Worm (Caenorhabditis elegans) whole organism, L2 larva: ENCODE results near the gene H06H21.8.

Experiments used
- C34F6.9 ChIP-seq: fragments of 150-350 bp; optimal IDR thresholded peaks from 2 replicates; lab custom pipeline; 2014; ENCODE audit warnings: missing biosample characterization, missing genetic modification characterization
- F13H6.1 ChIP-seq: sonication (generic microtip); optimal IDR thresholded peaks from 2 replicates; lab custom pipeline; 2016; ENCODE audit warnings: missing genetic modification characterization, missing compliant biosample characterization
- R02D3.7 ChIP-seq: fragments of 150-350 bp; optimal IDR thresholded peaks from 2 replicates; lab custom pipeline; 2014; ENCODE audit warnings: missing biosample characterization, missing genetic modification characterization
- Y55F3AM.14 ChIP-seq: fragments of 200-800 bp; sonication (Bioruptor generic); optimal IDR thresholded peaks from 2 replicates; lab custom pipeline; 2018; ENCODE audit warnings: mild to moderate bottlenecking, missing genetic modification characterization, missing compliant biosample characterization
- alr-1 ChIP-seq: fragments of 150-350 bp; optimal IDR thresholded peaks from 2 replicates; lab custom pipeline; 2014; ENCODE audit warnings: missing biosample characterization, missing genetic modification characterization
- aly-2 ChIP-seq: fragments of 150-350 bp; optimal IDR thresholded peaks from 2 replicates; lab custom pipeline; 2014; ENCODE audit warnings: missing biosample characterization, missing genetic modification characterization
- ama-1 ChIP-seq: fragments of 150-350 bp; optimal IDR thresholded peaks from 2 replicates; lab custom pipeline; 2018; ENCODE audit warnings: inconsistent platforms
- blmp-1 ChIP-seq: sonication (generic microtip); optimal IDR thresholded peaks from 2 replicates; lab custom pipeline; 2017; ENCODE audit warnings: missing genetic modification characterization, mild to moderate bottlenecking, missing compliant biosample characterization, antibody characterized with exemption, moderate library complexity; ENCODE audit not compliant: insufficient read depth
- ceh-16 ChIP-seq: fragments of 150-350 bp; optimal IDR thresholded peaks from 2 replicates; lab custom pipeline; 2014; ENCODE audit warnings: missing biosample characterization, missing genetic modification characterization
- ceh-82 ChIP-seq: fragments of 150-350 bp; optimal IDR thresholded peaks from 2 replicates; lab custom pipeline; 2014; ENCODE audit warnings: missing biosample characterization, missing genetic modification characterization
- dmd-4 ChIP-seq: sonication (generic microtip); optimal IDR thresholded peaks from 2 replicates; lab custom pipeline; 2017; ENCODE audit warnings: missing biosample characterization, missing genetic modification characterization
- egl-27 ChIP-seq: sonication (generic microtip); optimal IDR thresholded peaks from 3 replicates; lab custom pipeline; 2017; ENCODE audit warnings: missing biosample characterization, missing genetic modification reagents, missing genetic modification characterization
- elt-1 ChIP-seq: fragments of 150-350 bp; optimal IDR thresholded peaks from 2 replicates; lab custom pipeline; 2014; ENCODE audit warnings: missing biosample characterization, missing genetic modification characterization
- elt-3 ChIP-seq: sonication (generic microtip); optimal IDR thresholded peaks from 2 replicates; lab custom pipeline; 2017; ENCODE audit warnings: missing biosample characterization, missing genetic modification characterization
- gmeb-1 ChIP-seq: fragments of 150-350 bp; optimal IDR thresholded peaks from 2 replicates; lab custom pipeline; 2014; ENCODE audit warnings: missing biosample characterization, missing genetic modification characterization
- lin-39 ChIP-seq: fragments of 150-350 bp; optimal IDR thresholded peaks from 2 replicates; lab custom pipeline; 2014; ENCODE audit warnings: missing biosample characterization, missing genetic modification reagents, missing genetic modification characterization
- lsy-2 ChIP-seq, 2 experiments: fragments of 150-350 bp in 1 of 2; sonication (generic microtip) in 1 of 2; optimal IDR thresholded peaks; 2 replicates each; lab custom pipeline; 2014 to 2017; ENCODE audit warnings: missing biosample characterization in 2 of 2, missing genetic modification characterization in 2 of 2
- mbf-1 ChIP-seq: sonication (generic microtip); optimal IDR thresholded peaks from 2 replicates; lab custom pipeline; 2017; ENCODE audit warnings: missing biosample characterization, missing genetic modification characterization
- mdl-1 ChIP-seq, 2 experiments: fragments of 150-350 bp in 1 of 2; sonication (generic microtip) in 1 of 2; optimal IDR thresholded peaks; 2 replicates each; lab custom pipeline; 2017; ENCODE audit warnings: missing biosample characterization in 2 of 2, missing genetic modification characterization in 2 of 2
- nhr-10 ChIP-seq: sonication (generic microtip); optimal IDR thresholded peaks from 2 replicates; lab custom pipeline; 2017; ENCODE audit warnings: missing biosample characterization, missing genetic modification characterization
- nhr-11 ChIP-seq: fragments of 150-350 bp; optimal IDR thresholded peaks from 2 replicates; lab custom pipeline; 2014; ENCODE audit warnings: missing biosample characterization, missing genetic modification characterization
- nhr-12 ChIP-seq: fragments of 150-350 bp; optimal IDR thresholded peaks from 2 replicates; lab custom pipeline; 2014; ENCODE audit warnings: missing biosample characterization, missing genetic modification characterization
- nhr-129 ChIP-seq: fragments of 150-350 bp; optimal IDR thresholded peaks from 2 replicates; lab custom pipeline; 2014; ENCODE audit warnings: missing biosample characterization, missing genetic modification characterization
- nhr-21 ChIP-seq: fragments of 150-350 bp; optimal IDR thresholded peaks from 2 replicates; lab custom pipeline; 2014; ENCODE audit warnings: missing biosample characterization, missing genetic modification characterization
- nhr-23 ChIP-seq: fragments of 150-350 bp; optimal IDR thresholded peaks from 2 replicates; lab custom pipeline; 2014; ENCODE audit warnings: missing biosample characterization, missing genetic modification reagents, missing genetic modification characterization
- nhr-25 ChIP-seq: fragments of 150-350 bp; sonication (generic microtip); optimal IDR thresholded peaks from 3 replicates; lab custom pipeline; 2014; ENCODE audit warnings: missing biosample characterization, missing genetic modification characterization
- nhr-6 ChIP-seq: fragments of 150-350 bp; optimal IDR thresholded peaks from 2 replicates; lab custom pipeline; 2014; ENCODE audit warnings: missing biosample characterization, missing genetic modification characterization
- nhr-77 ChIP-seq: fragments of 150-350 bp; optimal IDR thresholded peaks from 2 replicates; lab custom pipeline; 2014; ENCODE audit warnings: missing biosample characterization, missing genetic modification characterization
- sem-4 ChIP-seq: fragments of 150-350 bp; optimal IDR thresholded peaks from 2 replicates; lab custom pipeline; 2014; ENCODE audit warnings: missing biosample characterization, missing genetic modification reagents, missing genetic modification characterization
- sma-3 ChIP-seq: sonication (generic microtip); optimal IDR thresholded peaks from 2 replicates; lab custom pipeline; 2016; ENCODE audit warnings: missing genetic modification reagents, missing genetic modification characterization, missing compliant biosample characterization
- sma-9 ChIP-seq, 2 experiments: fragments of 150-350 bp in 1 of 2; sonication (generic microtip) in 1 of 2; optimal IDR thresholded peaks; 2 replicates each; lab custom pipeline; 2014 to 2016; ENCODE audit warnings: missing genetic modification characterization in 2 of 2, mild to moderate bottlenecking in 1 of 2, missing biosample characterization in 1 of 2, missing compliant biosample characterization in 1 of 2, missing genetic modification reagents in 1 of 2, moderate library complexity in 1 of 2
- snpc-4 ChIP-seq: fragments of 150-350 bp; optimal IDR thresholded peaks from 2 replicates; lab custom pipeline; 2014; ENCODE audit warnings: missing biosample characterization, missing genetic modification characterization
- unc-39 ChIP-seq: fragments of 150-350 bp; optimal IDR thresholded peaks from 2 replicates; lab custom pipeline; 2014; ENCODE audit warnings: missing biosample characterization, missing genetic modification characterization
- unc-55 ChIP-seq: fragments of 150-350 bp; sonication (generic microtip); optimal IDR thresholded peaks from 3 replicates; lab custom pipeline; 2014; ENCODE audit warnings: missing biosample characterization, missing genetic modification reagents, missing genetic modification characterization
- unc-62 ChIP-seq: fragments of 150-350 bp; optimal IDR thresholded peaks from 2 replicates; lab custom pipeline; 2014; ENCODE audit warnings: missing biosample characterization, missing genetic modification reagents, missing genetic modification characterization
- zag-1 ChIP-seq: fragments of 150-350 bp; optimal IDR thresholded peaks from 2 replicates; lab custom pipeline; 2014; ENCODE audit warnings: missing biosample characterization, missing genetic modification characterization
- ztf-11 ChIP-seq: sonication (generic microtip); optimal IDR thresholded peaks from 2 replicates; lab custom pipeline; 2017; ENCODE audit warnings: missing biosample characterization, missing genetic modification characterization
- ztf-4 ChIP-seq: fragments of 150-350 bp; optimal IDR thresholded peaks from 2 replicates; lab custom pipeline; 2014; ENCODE audit warnings: missing biosample characterization, missing genetic modification characterization

Gene H06H21.8

DNA sequence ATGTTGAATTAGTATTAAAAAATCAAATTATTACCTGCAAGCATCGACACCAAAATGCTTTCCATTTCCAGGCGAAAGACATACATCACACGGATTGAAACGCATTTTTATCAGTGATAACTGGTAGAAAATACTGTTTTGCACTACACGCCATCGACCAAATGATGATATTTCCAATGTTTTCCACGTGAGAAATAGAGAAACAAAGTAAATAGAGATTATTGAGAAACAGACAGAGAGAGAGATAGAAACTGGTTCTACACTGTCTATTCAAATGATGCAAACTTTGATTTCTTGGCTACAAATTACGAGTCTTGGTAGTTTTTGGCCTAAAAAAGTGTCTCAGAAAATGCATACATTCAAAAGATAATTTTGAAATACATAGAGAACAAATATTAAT, 32.6 kb downstream of the H06H21.8 start, which contains the start of gene nhr-104 (continued):
- TF ChIP-seq Y55F3AM.14 (GFP tag; lab: Kevin White, UChicago) (no peak), C34F6.9 (peak; percentile 47), nhr-11 (tag; lab: Kevin White, UChicago) (no peak), sem-4 (no peak), ceh-16 (no peak), blmp-1 (tag; lab: Kevin White, UChicago) (peak; percentile 5), ztf-4 (tag; lab: Kevin White, UChicago) (no peak), nhr-77 (tag; lab: Kevin White, UChicago) (no peak), snpc-4 (tag; lab: Kevin White, UChicago) (no peak), nhr-129 (tag; lab: Kevin White, UChicago) (peak; percentile 86), sma-9 (GFP tag; optimal IDR thresholded peaks at IDR 0.05; lab: Kevin White, UChicago) (peak; percentile 74), sma-9 (tag; optimal IDR thresholded peaks at IDR 0.05; lab: Kevin White, UChicago) (no peak), ceh-82 (tag; lab: Kevin White, UChicago) (no peak), lsy-2 (tag; optimal IDR thresholded peaks at IDR 0.05; lab: Kevin White, UChicago) (peak in 1 of 2 experiments; percentile 56), nhr-21 (tag; lab: Kevin White, UChicago) (peak; percentile 38), elt-3 (no peak), nhr-6 (no peak), ztf-11 (tag; lab: Kevin White, UChicago) (no peak), mbf-1 (no peak), nhr-12 (no peak), elt-1 (tag; lab: Kevin White, UChicago) (no peak), alr-1 (no peak)

DNA sequence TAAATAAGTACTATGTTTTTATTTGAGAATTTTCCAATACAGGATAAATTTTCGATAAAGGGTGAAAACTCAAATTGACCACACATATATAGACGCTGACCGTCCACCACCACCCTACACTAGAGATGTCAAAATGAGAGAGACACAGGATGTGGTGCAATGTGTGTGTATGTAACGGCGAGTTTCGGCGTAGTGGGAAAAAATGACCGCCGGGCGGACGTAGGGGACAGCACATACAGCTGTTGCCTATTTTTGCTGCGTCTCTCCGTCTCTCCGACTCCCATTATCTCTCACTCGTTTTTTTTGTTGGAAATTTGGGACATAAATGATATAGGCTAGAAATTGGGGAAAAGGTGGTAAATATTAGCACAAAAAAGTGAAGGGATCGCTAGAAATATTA, 39.8 kb downstream of the H06H21.8 start:
- TF ChIP-seq ama-1 (lab: Kevin White, UChicago) (no peak), unc-39 (no peak), nhr-23 (tag; lab: Kevin White, UChicago) (no peak), nhr-25 (tag; lab: Kevin White, UChicago) (no peak), aly-2 (tag; lab: Kevin White, UChicago) (no peak), ztf-4 (tag; lab: Kevin White, UChicago) (no peak), C34F6.9 (no peak), nhr-11 (tag; lab: Kevin White, UChicago) (no peak), dmd-4 (tag; lab: Kevin White, UChicago) (no peak), unc-55 (GFP tag; lab: Kevin White, UChicago) (peak; percentile 1), sem-4 (no peak), nhr-129 (tag; lab: Kevin White, UChicago) (peak; percentile 7), elt-1 (tag; lab: Kevin White, UChicago) (no peak), sma-9 (GFP tag; optimal IDR thresholded peaks at IDR 0.05; lab: Kevin White, UChicago) (no peak), sma-9 (tag; optimal IDR thresholded peaks at IDR 0.05; lab: Kevin White, UChicago) (no peak), ztf-11 (tag; lab: Kevin White, UChicago) (no peak), F13H6.1 (tag; lab: Kevin White, UChicago) (peak; percentile 50)

DNA sequence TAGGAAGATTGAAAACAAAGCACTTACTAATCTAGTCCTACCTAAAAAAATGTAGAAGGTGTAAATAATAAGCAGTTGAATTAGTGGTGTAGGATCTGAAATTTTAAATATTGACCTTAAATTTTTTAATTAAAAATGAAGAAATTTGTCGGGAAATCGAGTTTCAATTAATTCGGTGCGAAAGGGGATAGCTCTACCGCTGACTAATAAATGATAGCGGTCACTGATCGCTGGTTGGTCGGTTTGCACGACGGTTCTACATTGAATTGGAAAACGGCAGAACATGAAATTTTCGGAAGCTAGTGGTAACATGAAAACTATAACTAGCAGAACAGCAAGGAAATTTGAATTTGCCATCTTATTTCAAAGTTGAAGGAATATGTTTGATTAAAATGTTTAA, 40.8 kb downstream of the H06H21.8 start, which contains the start of gene set-15:
Gene set-15, minus strand, starts transcription at position 101 of the 400 bp plus-strand sequence.
- TF ChIP-seq mdl-1 (tag; optimal IDR thresholded peaks at IDR 0.05; lab: Kevin White, UChicago), result no peak

DNA sequence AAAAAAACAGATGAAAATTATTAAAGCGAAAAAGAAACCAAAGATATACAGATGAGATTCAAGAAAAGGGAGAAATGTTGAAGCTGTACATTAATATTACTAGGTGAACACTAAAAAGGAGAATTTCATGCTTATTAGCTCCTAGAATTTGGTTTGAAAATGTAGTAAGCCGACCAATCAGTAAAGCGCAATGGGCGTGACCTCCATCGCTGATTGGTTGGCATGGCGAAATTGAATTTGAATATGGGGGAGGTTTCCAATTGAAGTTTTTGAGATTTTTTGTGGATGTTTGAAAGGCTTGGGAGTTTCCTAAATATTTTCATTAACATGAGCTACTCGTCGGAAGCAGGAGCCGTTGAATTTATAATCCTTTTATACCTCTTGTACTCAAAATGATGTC, 44.4 kb downstream of the H06H21.8 start:
- TF ChIP-seq nhr-25 (tag; lab: Kevin White, UChicago) (no peak), aly-2 (tag; lab: Kevin White, UChicago) (no peak), unc-62 (GFP tag; lab: Kevin White, UChicago) (no peak), lin-39 (tag; lab: Kevin White, UChicago) (no peak), zag-1 (tag; lab: Kevin White, UChicago) (no peak), Y55F3AM.14 (GFP tag; lab: Kevin White, UChicago) (no peak), nhr-6 (no peak), elt-3 (no peak), alr-1 (no peak), sma-9 (GFP tag; optimal IDR thresholded peaks at IDR 0.05; lab: Kevin White, UChicago) (no peak), sma-9 (tag; optimal IDR thresholded peaks at IDR 0.05; lab: Kevin White, UChicago) (no peak), egl-27 (tag; lab: Kevin White, UChicago) (no peak), R02D3.7 (no peak), sma-3 (GFP tag; lab: Kevin White, UChicago) (no peak), ama-1 (lab: Kevin White, UChicago) (no peak), unc-39 (no peak), gmeb-1 (tag; lab: Kevin White, UChicago) (no peak), nhr-77 (tag; lab: Kevin White, UChicago) (no peak), nhr-10 (tag; lab: Kevin White, UChicago) (no peak), snpc-4 (tag; lab: Kevin White, UChicago) (no peak)
